Worm (Caenorhabditis elegans): ENCODE measurements around the gene srw-1.

DNA sequence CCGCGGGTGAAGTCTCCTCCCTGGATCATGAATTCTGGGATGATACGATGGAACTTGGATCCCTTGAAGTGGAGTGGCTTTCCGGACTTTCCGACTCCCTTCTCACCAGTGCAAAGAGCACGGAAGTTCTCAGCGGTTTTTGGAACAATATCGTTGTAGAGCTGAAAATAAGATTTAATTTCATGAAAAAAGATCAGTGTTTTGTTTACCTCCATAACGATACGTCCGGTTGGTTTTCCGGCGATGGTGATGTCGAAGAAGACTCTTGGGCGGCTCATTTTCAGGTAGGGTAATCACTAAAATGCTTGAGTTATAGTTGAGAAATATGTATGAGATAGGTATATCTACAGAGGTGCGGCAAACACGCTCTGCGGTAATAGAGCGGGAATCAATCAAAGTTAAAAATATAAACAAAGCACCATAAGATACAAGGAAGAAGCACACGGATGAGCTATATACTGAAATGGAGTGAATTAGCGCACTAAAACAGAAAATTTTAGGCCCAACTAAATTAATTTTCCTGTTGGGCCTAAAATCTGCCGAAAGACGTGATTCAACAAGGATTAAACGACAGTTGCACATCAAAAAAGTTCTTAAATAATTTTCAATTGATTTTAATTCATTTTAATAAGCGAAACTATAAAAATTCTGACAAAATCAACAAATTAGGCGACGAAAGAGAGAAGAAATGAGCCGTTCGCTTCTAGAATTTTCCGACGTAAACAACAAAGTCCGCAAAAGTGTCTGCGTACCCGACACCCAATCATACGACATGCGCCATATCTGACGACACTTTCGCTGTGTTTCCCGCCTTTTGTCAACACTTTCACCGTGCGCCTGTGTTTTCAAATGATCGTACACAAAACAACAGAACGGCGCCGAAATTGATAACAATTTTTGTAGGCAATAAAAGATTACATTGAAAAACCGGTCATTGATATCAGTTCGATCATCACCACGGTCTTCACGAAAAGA lies 10.7 kb upstream of the srw-1 start, which contains the start of the genes cyn-7 and bath-36:
- TF ChIP-seq ama-1 (optimal IDR thresholded peaks at IDR 0.05): no peak
- TF ChIP-seq flt-1 (GFP tag; IDR thresholded peaks at IDR 0.05): no peak
- TF ChIP-seq B0310.2 (tag; optimal IDR thresholded peaks at IDR 0.05): no peak
- no peak for TF ChIP-seq hmbx-1 (tag; optimal IDR thresholded peaks at IDR 0.05)
- TF ChIP-seq pes-1 (GFP tag; IDR thresholded peaks at IDR 0.05): no peak
- no peak for TF ChIP-seq sea-1 (GFP tag; conservative IDR thresholded peaks at IDR 0.05)
- no peak for TF ChIP-seq ceh-13 (GFP tag; optimal IDR thresholded peaks at IDR 0.05)
- no peak for TF ChIP-seq tbx-11 (GFP tag; IDR thresholded peaks at IDR 0.05)
- TF ChIP-seq tra-4 (tag; optimal IDR thresholded peaks at IDR 0.05): no peak
- TF ChIP-seq F13C5.2 (tag; optimal IDR thresholded peaks at IDR 0.05): no peak

Data from whole organism, early embryonic.